Worm (Caenorhabditis elegans): ENCODE measurements around the gene hbl-1.

ce11 chrX:5801156-5801592 is 20.8 kb upstream of the hbl-1 start:
- peak; percentile 42 for TF ChIP-seq med-1 (GFP tag; optimal IDR thresholded peaks at IDR 0.05; ENCODE audit: insufficient read depth)
- peak; percentile 77 for TF ChIP-seq ztf-29 (GFP tag; IDR thresholded peaks at IDR 0.05)
- peak; percentile 71 for TF ChIP-seq ref-1 (GFP tag; conservative IDR thresholded peaks at IDR 0.05)
- peak; percentile 93 for TF ChIP-seq klf-2 (GFP tag; conservative IDR thresholded peaks at IDR 0.05)
